Fruit fly (Drosophila melanogaster): ENCODE results near the gene AP-2sigma.
A peak's percentile ranks its signal among the peaks of the same experiment; 100 is the strongest.

Gene AP-2sigma

dm6 chr3R:21297387-21297956 lies 27.6 kb upstream of the AP-2sigma start (continued):
- no peak for TF ChIP-seq gsb (GFP tag; IDR thresholded peaks at IDR 0.05)
- peak; percentile 34 for TF ChIP-seq CG10462 (GFP tag; optimal IDR thresholded peaks at IDR 0.05)
- TF ChIP-seq CG3065 (GFP tag; optimal IDR thresholded peaks at IDR 0.05), result no peak
- no peak for TF ChIP-seq amos (GFP tag; IDR thresholded peaks at IDR 0.05; ENCODE audit: partially characterized antibody)
- peak; percentile 49 for TF ChIP-seq CG12391 (tag; optimal IDR thresholded peaks at IDR 0.05)
- TF ChIP-seq CG11723 (GFP tag; optimal IDR thresholded peaks at IDR 0.05), result peak; percentile 57
- peak; percentile 64 for TF ChIP-seq CG17186 (GFP tag; optimal IDR thresholded peaks at IDR 0.05)
- TF ChIP-seq nerfin-2 (GFP tag; IDR thresholded peaks at IDR 0.05; ENCODE audit: partially characterized antibody), result no peak
- TF ChIP-seq CG3163 (GFP tag; optimal IDR thresholded peaks at IDR 0.05), result peak; percentile 46
- peak; percentile 85 for TF ChIP-seq Side (GFP tag; optimal IDR thresholded peaks at IDR 0.05)
- TF ChIP-seq Adf1 (GFP tag; IDR thresholded peaks at IDR 0.05), result no peak
- TF ChIP-seq Sry-δ (GFP tag; optimal IDR thresholded peaks at IDR 0.05), result peak; percentile 28
- TF ChIP-seq zfh1 (GFP tag; IDR thresholded peaks at IDR 0.05), result no peak
- peak; percentile 88 for TF ChIP-seq caup (GFP tag; optimal IDR thresholded peaks at IDR 0.05; ENCODE audit: severe bottlenecking)
- TF ChIP-seq ara (GFP tag; IDR thresholded peaks at IDR 0.05), result no peak
- TF ChIP-seq cwo (GFP tag; optimal IDR thresholded peaks at IDR 0.05), result peak; percentile 70
- peak; percentile 58 for TF ChIP-seq CG12744 (GFP tag; optimal IDR thresholded peaks at IDR 0.05)
- TF ChIP-seq CG17612 (GFP tag; IDR thresholded peaks at IDR 0.05), result no peak
- TF ChIP-seq Fer1 (GFP tag; optimal IDR thresholded peaks at IDR 0.05), result peak; percentile 87
- TF ChIP-seq toy (GFP tag; IDR thresholded peaks at IDR 0.05), result no peak
- peak; percentile 82 for TF ChIP-seq CG10431 (GFP tag; optimal IDR thresholded peaks at IDR 0.05)
- peak; percentile 14 for TF ChIP-seq zfh2 (GFP tag; optimal IDR thresholded peaks at IDR 0.05)
- peak; percentile 64 for TF ChIP-seq tap (tag; optimal IDR thresholded peaks at IDR 0.05)
- TF ChIP-seq CG11085 (GFP tag; IDR thresholded peaks at IDR 0.05), result no peak
- peak; percentile 45 for TF ChIP-seq bcd (GFP tag; optimal IDR thresholded peaks at IDR 0.05)
- TF ChIP-seq CG13424 (tag; optimal IDR thresholded peaks at IDR 0.05), result peak; percentile 72
- TF ChIP-seq unpg (GFP tag; optimal IDR thresholded peaks at IDR 0.05), result peak; percentile 51
- peak; percentile 22 for TF ChIP-seq CTCF (GFP tag; optimal IDR thresholded peaks at IDR 0.05)
- no peak for TF ChIP-seq CG11247 (GFP tag; IDR thresholded peaks at IDR 0.05)
- TF ChIP-seq CG2129 (GFP tag; IDR thresholded peaks at IDR 0.05; ENCODE audit: partially characterized antibody), result no peak
- TF ChIP-seq pum (GFP tag; optimal IDR thresholded peaks at IDR 0.05), result peak; percentile 15
- no peak for TF ChIP-seq peb (GFP tag; IDR thresholded peaks at IDR 0.05)
- TF ChIP-seq nau (GFP tag; optimal IDR thresholded peaks at IDR 0.05), result peak; percentile 94
- no peak for TF ChIP-seq CG2889 (GFP tag; IDR thresholded peaks at IDR 0.05)
- peak; percentile 52 for TF ChIP-seq Kr (GFP tag; optimal IDR thresholded peaks at IDR 0.05)
- TF ChIP-seq CG3838 (GFP tag; optimal IDR thresholded peaks at IDR 0.05), result peak; percentile 69
- TF ChIP-seq MESR4 (GFP tag; optimal IDR thresholded peaks at IDR 0.05), result no peak
- TF ChIP-seq chn (GFP tag; optimal IDR thresholded peaks at IDR 0.05), result peak; percentile 36
- TF ChIP-seq Med (GFP tag), result peak; percentile 94
- TF ChIP-seq PHDP (tag; optimal IDR thresholded peaks at IDR 0.05), result peak; percentile 74
- peak; percentile 59 for TF ChIP-seq twi (tag; optimal IDR thresholded peaks at IDR 0.05)
- TF ChIP-seq otp (GFP tag; IDR thresholded peaks at IDR 0.05), result no peak
- peak; percentile 56 for TF ChIP-seq her (GFP tag; optimal IDR thresholded peaks at IDR 0.05)
- no peak for TF ChIP-seq CG8478 (optimal IDR thresholded peaks at IDR 0.05)
- TF ChIP-seq Sry-β (GFP tag; optimal IDR thresholded peaks at IDR 0.05), result peak; percentile 57
- no peak for TF ChIP-seq tgo (GFP tag; IDR thresholded peaks at IDR 0.05)
- TF ChIP-seq MTF-1 (GFP tag; optimal IDR thresholded peaks at IDR 0.05; ENCODE audit: borderline replicate concordance), result peak; percentile 80
- peak; percentile 41 for TF ChIP-seq CG6765 (GFP tag; optimal IDR thresholded peaks at IDR 0.05)
- TF ChIP-seq sim (GFP tag; IDR thresholded peaks at IDR 0.05), result no peak
- peak; percentile 77 for TF ChIP-seq Dad (GFP tag; optimal IDR thresholded peaks at IDR 0.05)
- TF ChIP-seq B-H2 (GFP tag; optimal IDR thresholded peaks at IDR 0.05), result peak; percentile 89
- TF ChIP-seq CG9797 (GFP tag; optimal IDR thresholded peaks at IDR 0.05), result no peak
